Worm (Caenorhabditis elegans) whole organism, L2 larva: ENCODE results near the gene D2024.4.
A peak's percentile ranks its signal among the peaks of the same experiment; 100 is the strongest.

ENCODE experiments used
- C34F6.9 ChIP-seq: fragments of 150-350 bp; optimal IDR thresholded peaks from 2 replicates; lab custom pipeline; 2014; ENCODE audit warnings: missing biosample characterization, missing genetic modification characterization
- F13H6.1 ChIP-seq: sonication (generic microtip); optimal IDR thresholded peaks from 2 replicates; lab custom pipeline; 2016; ENCODE audit warnings: missing genetic modification characterization, missing compliant biosample characterization
- R02D3.7 ChIP-seq: fragments of 150-350 bp; optimal IDR thresholded peaks from 2 replicates; lab custom pipeline; 2014; ENCODE audit warnings: missing biosample characterization, missing genetic modification characterization
- Y55F3AM.14 ChIP-seq: fragments of 200-800 bp; sonication (Bioruptor generic); optimal IDR thresholded peaks from 2 replicates; lab custom pipeline; 2018; ENCODE audit warnings: mild to moderate bottlenecking, missing genetic modification characterization, missing compliant biosample characterization
- alr-1 ChIP-seq: fragments of 150-350 bp; optimal IDR thresholded peaks from 2 replicates; lab custom pipeline; 2014; ENCODE audit warnings: missing biosample characterization, missing genetic modification characterization
- ama-1 ChIP-seq: fragments of 150-350 bp; optimal IDR thresholded peaks from 2 replicates; lab custom pipeline; 2018; ENCODE audit warnings: inconsistent platforms
- blmp-1 ChIP-seq: sonication (generic microtip); optimal IDR thresholded peaks from 2 replicates; lab custom pipeline; 2017; ENCODE audit warnings: missing genetic modification characterization, mild to moderate bottlenecking, missing compliant biosample characterization, antibody characterized with exemption, moderate library complexity; ENCODE audit not compliant: insufficient read depth
- ceh-16 ChIP-seq: fragments of 150-350 bp; optimal IDR thresholded peaks from 2 replicates; lab custom pipeline; 2014; ENCODE audit warnings: missing biosample characterization, missing genetic modification characterization
- crh-2 ChIP-seq: sonication (generic microtip); optimal IDR thresholded peaks from 2 replicates; lab custom pipeline; 2017; ENCODE audit warnings: missing biosample characterization, missing genetic modification characterization
- dmd-4 ChIP-seq: sonication (generic microtip); optimal IDR thresholded peaks from 2 replicates; lab custom pipeline; 2017; ENCODE audit warnings: missing biosample characterization, missing genetic modification characterization
- egl-27 ChIP-seq: sonication (generic microtip); optimal IDR thresholded peaks from 3 replicates; lab custom pipeline; 2017; ENCODE audit warnings: missing biosample characterization, missing genetic modification reagents, missing genetic modification characterization
- elt-1 ChIP-seq: fragments of 150-350 bp; optimal IDR thresholded peaks from 2 replicates; lab custom pipeline; 2014; ENCODE audit warnings: missing biosample characterization, missing genetic modification characterization
- elt-3 ChIP-seq: sonication (generic microtip); optimal IDR thresholded peaks from 2 replicates; lab custom pipeline; 2017; ENCODE audit warnings: missing biosample characterization, missing genetic modification characterization
- fos-1 ChIP-seq: fragments of 150-350 bp; optimal IDR thresholded peaks from 2 replicates; lab custom pipeline; 2014; ENCODE audit warnings: missing biosample characterization, missing genetic modification characterization
- gmeb-1 ChIP-seq: fragments of 150-350 bp; optimal IDR thresholded peaks from 2 replicates; lab custom pipeline; 2014; ENCODE audit warnings: missing biosample characterization, missing genetic modification characterization
- lin-11 ChIP-seq: fragments of 150-350 bp; sonication (generic microtip); optimal IDR thresholded peaks from 2 replicates; lab custom pipeline; 2014; ENCODE audit warnings: missing biosample characterization, missing genetic modification characterization, inconsistent platforms, mixed read lengths
- lin-13 ChIP-seq: fragments of 150-350 bp; optimal IDR thresholded peaks from 2 replicates; lab custom pipeline; 2014; ENCODE audit warnings: missing biosample characterization, missing genetic modification reagents, missing genetic modification characterization
- lsy-2 ChIP-seq, 2 experiments: fragments of 150-350 bp in 1 of 2; sonication (generic microtip) in 1 of 2; optimal IDR thresholded peaks; 2 replicates each; lab custom pipeline; 2014 to 2017; ENCODE audit warnings: missing biosample characterization in 2 of 2, missing genetic modification characterization in 2 of 2
- mab-5 ChIP-seq: fragments of 150-350 bp; optimal IDR thresholded peaks from 2 replicates; lab custom pipeline; 2014; ENCODE audit warnings: missing biosample characterization, missing genetic modification characterization
- mdl-1 ChIP-seq, 2 experiments: fragments of 150-350 bp in 1 of 2; sonication (generic microtip) in 1 of 2; optimal IDR thresholded peaks; 2 replicates each; lab custom pipeline; 2017; ENCODE audit warnings: missing biosample characterization in 2 of 2, missing genetic modification characterization in 2 of 2
- nhr-11 ChIP-seq: fragments of 150-350 bp; optimal IDR thresholded peaks from 2 replicates; lab custom pipeline; 2014; ENCODE audit warnings: missing biosample characterization, missing genetic modification characterization
- nhr-129 ChIP-seq: fragments of 150-350 bp; optimal IDR thresholded peaks from 2 replicates; lab custom pipeline; 2014; ENCODE audit warnings: missing biosample characterization, missing genetic modification characterization
- nhr-237 ChIP-seq: fragments of 150-350 bp; optimal IDR thresholded peaks from 2 replicates; lab custom pipeline; 2014; ENCODE audit warnings: missing biosample characterization, missing genetic modification characterization
- nhr-25 ChIP-seq: fragments of 150-350 bp; sonication (generic microtip); optimal IDR thresholded peaks from 3 replicates; lab custom pipeline; 2014; ENCODE audit warnings: missing biosample characterization, missing genetic modification characterization
- nhr-6 ChIP-seq: fragments of 150-350 bp; optimal IDR thresholded peaks from 2 replicates; lab custom pipeline; 2014; ENCODE audit warnings: missing biosample characterization, missing genetic modification characterization
- peb-1 ChIP-seq: fragments of 150-350 bp; optimal IDR thresholded peaks from 2 replicates; lab custom pipeline; 2014; ENCODE audit warnings: missing biosample characterization, missing genetic modification characterization
- sem-4 ChIP-seq: fragments of 150-350 bp; optimal IDR thresholded peaks from 2 replicates; lab custom pipeline; 2014; ENCODE audit warnings: missing biosample characterization, missing genetic modification reagents, missing genetic modification characterization
- skn-1 ChIP-seq: sonication (generic microtip); optimal IDR thresholded peaks from 2 replicates; lab custom pipeline; 2017; ENCODE audit warnings: missing biosample characterization, missing genetic modification characterization
- sma-3 ChIP-seq: sonication (generic microtip); optimal IDR thresholded peaks from 2 replicates; lab custom pipeline; 2016; ENCODE audit warnings: missing genetic modification reagents, missing genetic modification characterization, missing compliant biosample characterization
- sma-9 ChIP-seq, 2 experiments: fragments of 150-350 bp in 1 of 2; sonication (generic microtip) in 1 of 2; optimal IDR thresholded peaks; 2 replicates each; lab custom pipeline; 2014 to 2016; ENCODE audit warnings: missing genetic modification characterization in 2 of 2, mild to moderate bottlenecking in 1 of 2, missing biosample characterization in 1 of 2, missing compliant biosample characterization in 1 of 2, missing genetic modification reagents in 1 of 2, moderate library complexity in 1 of 2
- unc-39 ChIP-seq: fragments of 150-350 bp; optimal IDR thresholded peaks from 2 replicates; lab custom pipeline; 2014; ENCODE audit warnings: missing biosample characterization, missing genetic modification characterization
- unc-55 ChIP-seq: fragments of 150-350 bp; sonication (generic microtip); optimal IDR thresholded peaks from 3 replicates; lab custom pipeline; 2014; ENCODE audit warnings: missing biosample characterization, missing genetic modification reagents, missing genetic modification characterization
- unc-62 ChIP-seq: fragments of 150-350 bp; optimal IDR thresholded peaks from 2 replicates; lab custom pipeline; 2014; ENCODE audit warnings: missing biosample characterization, missing genetic modification reagents, missing genetic modification characterization
- zag-1 ChIP-seq: fragments of 150-350 bp; optimal IDR thresholded peaks from 2 replicates; lab custom pipeline; 2014; ENCODE audit warnings: missing biosample characterization, missing genetic modification characterization
- ztf-1 ChIP-seq: fragments of 200-800 bp; sonication (Bioruptor generic); conservative IDR thresholded peaks from 2 replicates; pipeline ENCODE4 v1.3.6; 2022; ENCODE audit warnings: missing genetic modification characterization, missing compliant biosample characterization
- ztf-11 ChIP-seq: sonication (generic microtip); optimal IDR thresholded peaks from 2 replicates; lab custom pipeline; 2017; ENCODE audit warnings: missing biosample characterization, missing genetic modification characterization

The D2024.4 gene

ce11 chrIV:7260587-7260986 is 29.6 kb downstream of the D2024.4 start, which contains the start of gene C06E4.3:
C06E4.3 (plus strand) TSS chrIV:7260875.
- TF ChIP-seq gmeb-1 (tag; lab: Kevin White, UChicago) (no peak), egl-27 (no peak), ama-1 (no peak), unc-39 (tag; lab: Kevin White, UChicago) (no peak), sem-4 (tag; lab: Kevin White, UChicago) (no peak), lin-13 (no peak), mdl-1 (tag; optimal IDR thresholded peaks at IDR 0.05; lab: Kevin White, UChicago) (no peak), fos-1 (tag; lab: Kevin White, UChicago) (peak; percentile 22), zag-1 (tag; lab: Kevin White, UChicago) (no peak), peb-1 (tag; lab: Kevin White, UChicago) (no peak), lin-11 (tag; lab: Kevin White, UChicago) (no peak), elt-1 (tag; lab: Kevin White, UChicago) (no peak), nhr-25 (tag; lab: Kevin White, UChicago) (no peak), lsy-2 (tag; optimal IDR thresholded peaks at IDR 0.05; lab: Kevin White, UChicago) (no peak), nhr-11 (tag; lab: Kevin White, UChicago) (no peak), blmp-1 (tag; lab: Kevin White, UChicago) (no peak), skn-1 (tag; lab: Kevin White, UChicago) (peak; percentile 47), ztf-1 (GFP tag; lab: Robert Waterston, UW) (no peak), F13H6.1 (tag; lab: Kevin White, UChicago) (no peak), ztf-11 (tag; lab: Kevin White, UChicago) (no peak), mab-5 (tag; lab: Kevin White, UChicago) (no peak), unc-55 (GFP tag; lab: Kevin White, UChicago) (peak; percentile 23), R02D3.7 (tag; lab: Kevin White, UChicago) (no peak), sma-9 (GFP tag; optimal IDR thresholded peaks at IDR 0.05; lab: Kevin White, UChicago) (peak; percentile 73), sma-9 (tag; optimal IDR thresholded peaks at IDR 0.05; lab: Kevin White, UChicago) (no peak), ceh-16 (tag; lab: Kevin White, UChicago) (no peak), unc-62 (GFP tag; lab: Kevin White, UChicago) (no peak), dmd-4 (no peak), sma-3 (GFP tag; lab: Kevin White, UChicago) (no peak), nhr-6 (tag; lab: Kevin White, UChicago) (no peak)

ce11 chrIV:7263137-7263536 is 32.1 kb downstream of the D2024.4 start, which contains the start of gene glb-2:
glb-2 (minus strand) TSS chrIV:7263237.
- TF ChIP-seq peb-1 (tag; lab: Kevin White, UChicago) (no peak), lin-13 (no peak), crh-2 (tag; lab: Kevin White, UChicago) (no peak), mdl-1 (tag; optimal IDR thresholded peaks at IDR 0.05; lab: Kevin White, UChicago) (no peak), blmp-1 (tag; lab: Kevin White, UChicago) (no peak), lsy-2 (tag; optimal IDR thresholded peaks at IDR 0.05; lab: Kevin White, UChicago) (no peak), C34F6.9 (tag; lab: Kevin White, UChicago) (no peak), elt-3 (tag; lab: Kevin White, UChicago) (no peak), nhr-237 (tag; lab: Kevin White, UChicago) (no peak), nhr-129 (tag; lab: Kevin White, UChicago) (no peak), Y55F3AM.14 (GFP tag; lab: Kevin White, UChicago) (no peak), alr-1 (tag; lab: Kevin White, UChicago) (no peak), zag-1 (tag; lab: Kevin White, UChicago) (no peak), egl-27 (no peak)
- TF ChIP-seq, all 48 proteins: peak for 0

- TF ChIP-seq gmeb-1 (tag; lab: Kevin White, UChicago) (no peak), ceh-16 (tag; lab: Kevin White, UChicago) (no peak), fos-1 (tag; lab: Kevin White, UChicago) (peak; percentile 21), nhr-129 (tag; lab: Kevin White, UChicago) (peak; percentile 39), elt-1 (tag; lab: Kevin White, UChicago) (no peak)
Measured at ce11 chrIV:7274969-7275548, 44.0 kb downstream of the D2024.4 start.
